Worm (Caenorhabditis elegans): ENCODE data around the gene C50F4.6.

C50F4.6 gene

ce11 chrV:9546042-9546581, at the start of gene C50F4.6:
C50F4.6 (plus strand) TSS chrV:9546092.
- TF ChIP-seq lin-32 (GFP tag; optimal IDR thresholded peaks at IDR 0.05) (peak; percentile 27), mls-2 (tag; optimal IDR thresholded peaks at IDR 0.05) (no peak), elt-3 (tag; optimal IDR thresholded peaks at IDR 0.05) (no peak), zip-8 (tag; optimal IDR thresholded peaks at IDR 0.05) (no peak), cnd-1 (tag; optimal IDR thresholded peaks at IDR 0.05) (peak; percentile 14)

- TF ChIP-seq snpc-4 (tag; optimal IDR thresholded peaks at IDR 0.05): no peak
- TF ChIP-seq tbx-8 (GFP tag; optimal IDR thresholded peaks at IDR 0.05): no peak
These were observed 49.1 kb upstream of the C50F4.6 start, which contains the start of gene gsnl-1 for ce11 chrV:9496742-9497141. gsnl-1 (plus strand) TSS chrV:9497042.

- TF ChIP-seq M03D4.4 (tag; optimal IDR thresholded peaks at IDR 0.05): no peak
- no peak for TF ChIP-seq zip-8 (tag; optimal IDR thresholded peaks at IDR 0.05)
- no peak for TF ChIP-seq unc-120 (tag; optimal IDR thresholded peaks at IDR 0.05; ENCODE audit: poor library complexity, severe bottlenecking)
- no peak for TF ChIP-seq blmp-1 (tag; optimal IDR thresholded peaks at IDR 0.05)
- no peak for TF ChIP-seq mab-5 (tag; optimal IDR thresholded peaks at IDR 0.05)
- TF ChIP-seq flh-1 (GFP tag; optimal IDR thresholded peaks at IDR 0.05): no peak
- TF ChIP-seq hlh-1 (tag; optimal IDR thresholded peaks at IDR 0.05): no peak
- no peak for TF ChIP-seq nhr-76 (tag; optimal IDR thresholded peaks at IDR 0.05)
- no peak for TF ChIP-seq mep-1 (tag; optimal IDR thresholded peaks at IDR 0.05)
- no peak for TF ChIP-seq unc-62 (GFP tag; optimal IDR thresholded peaks at IDR 0.05)
- TF ChIP-seq bed-3 (GFP tag; optimal IDR thresholded peaks at IDR 0.05): no peak
- TF ChIP-seq unc-39 (tag; optimal IDR thresholded peaks at IDR 0.05): no peak
These were observed 46.6 kb upstream of the C50F4.6 start for ce11 chrV:9499295-9499694.

- no peak for TF ChIP-seq blmp-1 (tag; optimal IDR thresholded peaks at IDR 0.05)
- no peak for TF ChIP-seq bed-3 (GFP tag; optimal IDR thresholded peaks at IDR 0.05)
- no peak for TF ChIP-seq elt-3 (tag; optimal IDR thresholded peaks at IDR 0.05)
- no peak for TF ChIP-seq drap-1 (GFP tag; optimal IDR thresholded peaks at IDR 0.05)
- no peak for TF ChIP-seq sptf-1 (tag; optimal IDR thresholded peaks at IDR 0.05)
- TF ChIP-seq M03D4.4 (tag; optimal IDR thresholded peaks at IDR 0.05): no peak
- TF ChIP-seq nhr-76 (tag; optimal IDR thresholded peaks at IDR 0.05): no peak
- TF ChIP-seq ceh-83 (GFP tag; optimal IDR thresholded peaks at IDR 0.05): no peak
- TF ChIP-seq snpc-4 (tag; optimal IDR thresholded peaks at IDR 0.05): no peak
- no peak for TF ChIP-seq lin-32 (GFP tag; optimal IDR thresholded peaks at IDR 0.05)
- no peak for TF ChIP-seq zip-8 (tag; optimal IDR thresholded peaks at IDR 0.05)
- TF ChIP-seq nhr-237 (tag; optimal IDR thresholded peaks at IDR 0.05): no peak
- TF ChIP-seq lsy-2 (tag; optimal IDR thresholded peaks at IDR 0.05): no peak
- no peak for TF ChIP-seq flh-1 (GFP tag; optimal IDR thresholded peaks at IDR 0.05)
- no peak for TF ChIP-seq ces-1 (GFP tag; optimal IDR thresholded peaks at IDR 0.05)
- TF ChIP-seq unc-120 (tag; optimal IDR thresholded peaks at IDR 0.05; ENCODE audit: poor library complexity, severe bottlenecking): no peak
- no peak for TF ChIP-seq hlh-1 (tag; optimal IDR thresholded peaks at IDR 0.05)
- TF ChIP-seq mls-2 (tag; optimal IDR thresholded peaks at IDR 0.05): no peak
- no peak for TF ChIP-seq elt-1 (tag; optimal IDR thresholded peaks at IDR 0.05; ENCODE audit: borderline replicate concordance, insufficient read depth)
These were observed 45.0 kb upstream of the C50F4.6 start, which contains the start of gene swt-5 for ce11 chrV:9500826-9501451. swt-5 (plus strand) TSS chrV:9501401.

ce11 chrV:9503152-9503817, 42.6 kb upstream of the C50F4.6 start:
- no peak for TF ChIP-seq ceh-39 (tag; optimal IDR thresholded peaks at IDR 0.05)
- TF ChIP-seq drap-1 (GFP tag; optimal IDR thresholded peaks at IDR 0.05): peak; percentile 92
- TF ChIP-seq zip-8 (tag; optimal IDR thresholded peaks at IDR 0.05): no peak
- TF ChIP-seq snpc-4 (tag; optimal IDR thresholded peaks at IDR 0.05): no peak
- TF ChIP-seq ces-1 (GFP tag; optimal IDR thresholded peaks at IDR 0.05): peak; percentile 67
- TF ChIP-seq bed-3 (GFP tag; optimal IDR thresholded peaks at IDR 0.05): peak; percentile 82
- no peak for TF ChIP-seq ztf-11 (tag; optimal IDR thresholded peaks at IDR 0.05)
- TF ChIP-seq mab-5 (tag; optimal IDR thresholded peaks at IDR 0.05): no peak
- no peak for TF ChIP-seq pha-4 (tag; optimal IDR thresholded peaks at IDR 0.05)
- no peak for TF ChIP-seq elt-3 (tag; optimal IDR thresholded peaks at IDR 0.05)
- TF ChIP-seq mls-2 (tag; optimal IDR thresholded peaks at IDR 0.05): peak; percentile 96
- TF ChIP-seq nhr-237 (tag; optimal IDR thresholded peaks at IDR 0.05): no peak
- peak; percentile 89 for TF ChIP-seq ceh-43 (GFP tag; optimal IDR thresholded peaks at IDR 0.05)
- no peak for TF ChIP-seq blmp-1 (tag; optimal IDR thresholded peaks at IDR 0.05)
- no peak for TF ChIP-seq unc-62 (GFP tag; optimal IDR thresholded peaks at IDR 0.05)
- peak; percentile 88 for TF ChIP-seq cnd-1 (tag; optimal IDR thresholded peaks at IDR 0.05)
- peak; percentile 93 for TF ChIP-seq ham-2 (GFP tag; optimal IDR thresholded peaks at IDR 0.05)
- no peak for TF ChIP-seq lsy-2 (tag; optimal IDR thresholded peaks at IDR 0.05)
- TF ChIP-seq unc-120 (tag; optimal IDR thresholded peaks at IDR 0.05; ENCODE audit: poor library complexity, severe bottlenecking): peak; percentile 91
- peak; percentile 88 for TF ChIP-seq sem-2 (GFP tag; optimal IDR thresholded peaks at IDR 0.05)
- peak; percentile 87 for TF ChIP-seq lin-32 (GFP tag; optimal IDR thresholded peaks at IDR 0.05)
- TF ChIP-seq nhr-2 (tag; optimal IDR thresholded peaks at IDR 0.05): no peak
- peak; percentile 68 for TF ChIP-seq flh-1 (GFP tag; optimal IDR thresholded peaks at IDR 0.05)
- TF ChIP-seq hlh-1 (tag; optimal IDR thresholded peaks at IDR 0.05): peak; percentile 40
- peak; percentile 31 for TF ChIP-seq lin-13 (tag; optimal IDR thresholded peaks at IDR 0.05)
- peak; percentile 84 for TF ChIP-seq tbx-8 (GFP tag; optimal IDR thresholded peaks at IDR 0.05)
- TF ChIP-seq unc-39 (tag; optimal IDR thresholded peaks at IDR 0.05): no peak
- peak; percentile 62 for TF ChIP-seq mep-1 (tag; optimal IDR thresholded peaks at IDR 0.05)
- TF ChIP-seq elt-1 (tag; optimal IDR thresholded peaks at IDR 0.05; ENCODE audit: borderline replicate concordance, insufficient read depth): no peak
- TF ChIP-seq nhr-76 (tag; optimal IDR thresholded peaks at IDR 0.05): no peak
- peak; percentile 27 for TF ChIP-seq nhr-12 (tag; optimal IDR thresholded peaks at IDR 0.05)
- peak; percentile 95 for TF ChIP-seq sptf-1 (tag; optimal IDR thresholded peaks at IDR 0.05)
- TF ChIP-seq M03D4.4 (tag; optimal IDR thresholded peaks at IDR 0.05): peak; percentile 93
- TF ChIP-seq ceh-83 (GFP tag; optimal IDR thresholded peaks at IDR 0.05): peak; percentile 94
